Fruit fly (Drosophila melanogaster) whole organism, embryonic: ENCODE data around the gene CG17249.

ENCODE experiments used
- CG6683 ChIP-seq: fragments of 200-800 bp; sonication (Bioruptor generic); optimal IDR thresholded peaks from 2 replicates; lab custom pipeline; 2017; ENCODE audit warnings: missing biosample characterization, mild to moderate bottlenecking, missing genetic modification characterization, missing genetic modification reagents
- D19A ChIP-seq: fragments of 200-800 bp; optimal IDR thresholded peaks from 3 replicates; lab custom pipeline; 2019; ENCODE audit warnings: missing biosample characterization, mild to moderate bottlenecking, missing genetic modification characterization, moderate library complexity
- ems ChIP-seq: fragments of 200-800 bp; sonication (Bioruptor generic); optimal IDR thresholded peaks from 3 replicates; lab custom pipeline; 2016; ENCODE audit warnings: missing biosample characterization, missing genetic modification characterization
- scrt ChIP-seq: fragments of 200-800 bp; sonication (Bioruptor generic); optimal IDR thresholded peaks from 2 replicates; lab custom pipeline; 2018; ENCODE audit warnings: missing biosample characterization, mild to moderate bottlenecking, missing genetic modification characterization, moderate library complexity
- ssp ChIP-seq: fragments of 200-800 bp; sonication (Bioruptor generic); IDR thresholded peaks from 2 replicates; pipeline ENCODE4 v1.3.6; 2022; ENCODE audit warnings: missing biosample characterization, missing genetic modification characterization

DNA sequence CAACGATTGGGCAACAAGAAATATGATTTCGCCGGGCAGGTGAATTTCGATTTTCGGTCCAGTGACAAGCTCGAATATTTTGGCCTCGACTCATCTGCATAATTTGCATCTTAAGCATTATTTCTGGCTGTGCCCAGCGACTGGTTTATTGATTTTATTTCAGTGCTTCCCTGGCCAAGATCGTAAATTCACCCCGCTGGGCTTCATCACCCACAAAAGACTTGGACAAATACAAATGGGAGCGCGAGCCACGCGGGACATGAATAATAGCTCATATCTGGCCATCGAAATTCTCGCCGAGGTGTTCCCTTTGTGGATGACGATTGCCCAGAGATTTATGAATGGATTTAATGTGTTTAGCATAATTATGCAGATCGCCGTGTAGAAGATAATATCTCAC lies 28.0 kb upstream of the CG17249 start:
- TF ChIP-seq CG6683 (GFP tag; lab: Kevin White, UChicago) = no peak
- no peak for TF ChIP-seq scrt
- TF ChIP-seq ssp (GFP tag; lab: Robert Waterston, UW) = no peak
- no peak for TF ChIP-seq ems (GFP tag; lab: Kevin White, UChicago)
- no peak for TF ChIP-seq D19A (tag; lab: Kevin White, UChicago)
